Fruit fly (Drosophila melanogaster) whole organism, adult: ENCODE measurements around the gene CG9331.

Experiments
- CG11617 ChIP-seq: fragments of 200-800 bp; sonication (Bioruptor generic); optimal IDR thresholded peaks from 2 replicates; lab custom pipeline; 2017; ENCODE audit warnings: mild to moderate bottlenecking, missing biosample characterization, missing genetic modification reagents, missing genetic modification characterization
- CG12768 ChIP-seq: fragments of 200-800 bp; sonication (Bioruptor generic); optimal IDR thresholded peaks from 2 replicates; lab custom pipeline; 2017; ENCODE audit warnings: missing biosample characterization, missing genetic modification characterization, mild to moderate bottlenecking, moderate library complexity, missing genetic modification reagents
- CG33017 ChIP-seq: fragments of 200-800 bp; sonication (Bioruptor generic); optimal IDR thresholded peaks from 2 replicates; lab custom pipeline; 2018; ENCODE audit warnings: missing biosample characterization, mild to moderate bottlenecking, missing genetic modification characterization, moderate library complexity
- kay ChIP-seq: fragments of 200-800 bp; sonication (Bioruptor generic); peaks from one replicate; lab custom pipeline; 2016; ENCODE audit warnings: missing biosample characterization, missing genetic modification characterization, borderline replicate concordance

DNA sequence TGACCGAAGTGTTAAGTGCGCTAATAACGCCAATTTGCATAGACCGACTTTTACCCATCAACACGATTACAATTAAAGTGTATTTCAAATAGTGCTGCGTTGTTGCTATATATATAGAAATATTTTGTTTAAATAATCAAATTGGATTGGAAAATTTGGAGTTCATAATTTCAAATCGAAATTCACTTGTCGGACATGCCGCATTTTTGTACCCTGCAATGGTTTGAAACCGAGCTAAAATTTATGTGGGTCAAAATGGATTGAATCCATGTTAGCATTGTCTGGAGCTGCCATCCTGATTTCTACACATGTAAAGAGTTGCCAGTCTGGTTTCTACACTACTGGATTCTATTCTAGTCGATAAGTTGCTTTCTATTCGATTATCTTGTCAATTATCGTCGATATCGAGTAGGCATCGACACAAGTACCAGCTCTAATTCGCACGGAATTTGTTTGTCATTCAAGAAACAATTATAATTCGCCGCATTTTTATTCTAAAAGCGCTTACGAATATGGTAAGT lies 35.3 kb upstream of the CG9331 start, which contains the start of gene Pomp:
- TF ChIP-seq CG12768 (GFP tag; lab: Kevin White, UChicago) (no peak), CG33017 (tag; lab: Kevin White, UChicago) (no peak), CG11617 (GFP tag; lab: Kevin White, UChicago) (no peak), kay (peak; percentile 33)
